Worm (Caenorhabditis elegans): Measurements from ENCODE around the gene R03G8.1.

Gene R03G8.1

ce11 chrX:13088539-13088938 lies 4.2 kb downstream of the R03G8.1 start:
- peak; percentile 59 for TF ChIP-seq elt-2 (tag; optimal IDR thresholded peaks at IDR 0.05)
- TF ChIP-seq pqm-1 (tag; optimal IDR thresholded peaks at IDR 0.05), result peak; percentile 53
- no peak for TF ChIP-seq fkh-2 (tag; optimal IDR thresholded peaks at IDR 0.05)

- TF ChIP-seq nhr-77 (tag; optimal IDR thresholded peaks at IDR 0.05) (no peak), egl-27 (tag; optimal IDR thresholded peaks at IDR 0.05) (no peak), ZK546.5 (tag; optimal IDR thresholded peaks at IDR 0.05) (no peak), mdl-1 (tag; optimal IDR thresholded peaks at IDR 0.05) (no peak), nfya-1 (tag; optimal IDR thresholded peaks at IDR 0.05; ENCODE audit: insufficient read depth) (no peak), nhr-67 (tag; optimal IDR thresholded peaks at IDR 0.05) (no peak), lin-39 (tag; optimal IDR thresholded peaks at IDR 0.05) (no peak), fkh-10 (GFP tag; optimal IDR thresholded peaks at IDR 0.05) (no peak), ceh-28 (tag; optimal IDR thresholded peaks at IDR 0.05) (no peak), pqm-1 (tag; optimal IDR thresholded peaks at IDR 0.05) (no peak), snpc-4 (tag; optimal IDR thresholded peaks at IDR 0.05) (no peak), jun-1 (tag; optimal IDR thresholded peaks at IDR 0.05) (no peak), ceh-16 (tag; optimal IDR thresholded peaks at IDR 0.05) (no peak)
Observed at ce11 chrX:13090665-13091064, 6.3 kb downstream of the R03G8.1 start, which contains the start of gene R03G8.3. TSS of gene R03G8.3 (plus strand) at chrX:13090965.

- no peak for TF ChIP-seq ceh-16 (tag; optimal IDR thresholded peaks at IDR 0.05)
- TF ChIP-seq unc-62 (GFP tag; optimal IDR thresholded peaks at IDR 0.05), result no peak
- TF ChIP-seq unc-39 (tag; optimal IDR thresholded peaks at IDR 0.05), result no peak
- no peak for TF ChIP-seq nhr-25 (tag; optimal IDR thresholded peaks at IDR 0.05)
- no peak for TF ChIP-seq fos-1 (tag; optimal IDR thresholded peaks at IDR 0.05)
- no peak for TF ChIP-seq egl-5 (tag; optimal IDR thresholded peaks at IDR 0.05)
- TF ChIP-seq skn-1 (tag; optimal IDR thresholded peaks at IDR 0.05), result no peak
- no peak for TF ChIP-seq nhr-12 (tag; optimal IDR thresholded peaks at IDR 0.05)
- TF ChIP-seq zag-1 (tag; optimal IDR thresholded peaks at IDR 0.05), result no peak
- no peak for TF ChIP-seq pqm-1 (tag; optimal IDR thresholded peaks at IDR 0.05)
Observed at ce11 chrX:13091199-13091598, 6.8 kb downstream of the R03G8.1 start.

- TF ChIP-seq zag-1 (tag; optimal IDR thresholded peaks at IDR 0.05), result no peak
Observed at ce11 chrX:13100410-13100809, 16.0 kb downstream of the R03G8.1 start, which contains the start of gene R03G8.6. TSS of gene R03G8.6 (minus strand) at chrX:13100510.

- TF ChIP-seq nhr-76 (tag; optimal IDR thresholded peaks at IDR 0.05) (no peak), elt-1 (tag; optimal IDR thresholded peaks at IDR 0.05) (no peak), ceh-9 (tag; optimal IDR thresholded peaks at IDR 0.05) (no peak), fos-1 (tag; optimal IDR thresholded peaks at IDR 0.05) (no peak), unc-39 (tag; optimal IDR thresholded peaks at IDR 0.05) (no peak), pha-4 (tag; optimal IDR thresholded peaks at IDR 0.05) (no peak), tbx-2 (tag; optimal IDR thresholded peaks at IDR 0.05) (no peak), mdl-1 (tag; optimal IDR thresholded peaks at IDR 0.05) (no peak)
Observed at ce11 chrX:13102838-13103237, 18.5 kb downstream of the R03G8.1 start.

- TF ChIP-seq jun-1 (tag; optimal IDR thresholded peaks at IDR 0.05) (peak; percentile 79), nhr-43 (tag; optimal IDR thresholded peaks at IDR 0.05; ENCODE audit: poor library complexity, severe bottlenecking) (peak; percentile 87), nhr-11 (tag; optimal IDR thresholded peaks at IDR 0.05) (no peak), skn-1 (tag; optimal IDR thresholded peaks at IDR 0.05) (no peak), ama-1 (optimal IDR thresholded peaks at IDR 0.05) (peak; percentile 70), lsy-12 (tag; optimal IDR thresholded peaks at IDR 0.05) (peak; percentile 62), nhr-25 (tag; optimal IDR thresholded peaks at IDR 0.05) (peak; percentile 65), ceh-16 (tag; optimal IDR thresholded peaks at IDR 0.05) (no peak), snpc-4 (tag; optimal IDR thresholded peaks at IDR 0.05) (peak; percentile 53), pqm-1 (tag; optimal IDR thresholded peaks at IDR 0.05) (peak; percentile 85), nhr-28 (tag; optimal IDR thresholded peaks at IDR 0.05) (no peak), pha-4 (tag; optimal IDR thresholded peaks at IDR 0.05) (peak; percentile 80), lin-15B (tag; optimal IDR thresholded peaks at IDR 0.05) (peak; percentile 50), fos-1 (tag; optimal IDR thresholded peaks at IDR 0.05) (peak; percentile 40), sea-2 (GFP tag; optimal IDR thresholded peaks at IDR 0.05) (no peak), egl-27 (tag; optimal IDR thresholded peaks at IDR 0.05) (peak; percentile 48), elt-3 (tag; optimal IDR thresholded peaks at IDR 0.05) (peak in 1 of 3 experiments; percentile 80), nhr-23 (tag; optimal IDR thresholded peaks at IDR 0.05) (peak; percentile 79), ztf-4 (tag; optimal IDR thresholded peaks at IDR 0.05) (no peak), elt-2 (tag; optimal IDR thresholded peaks at IDR 0.05) (peak; percentile 95), lin-39 (tag; optimal IDR thresholded peaks at IDR 0.05) (peak; percentile 69), zag-1 (tag; optimal IDR thresholded peaks at IDR 0.05) (no peak), mdl-1 (tag; optimal IDR thresholded peaks at IDR 0.05) (peak; percentile 92), elt-1 (tag; optimal IDR thresholded peaks at IDR 0.05) (no peak)
Observed at ce11 chrX:13104966-13105365, 20.6 kb downstream of the R03G8.1 start, which contains the start of gene F17H10.1. TSS of gene F17H10.1 (plus strand) at chrX:13105241.
